Worm (Caenorhabditis elegans): ENCODE measurements around the gene twnk-1.

Gene twnk-1

DNA sequence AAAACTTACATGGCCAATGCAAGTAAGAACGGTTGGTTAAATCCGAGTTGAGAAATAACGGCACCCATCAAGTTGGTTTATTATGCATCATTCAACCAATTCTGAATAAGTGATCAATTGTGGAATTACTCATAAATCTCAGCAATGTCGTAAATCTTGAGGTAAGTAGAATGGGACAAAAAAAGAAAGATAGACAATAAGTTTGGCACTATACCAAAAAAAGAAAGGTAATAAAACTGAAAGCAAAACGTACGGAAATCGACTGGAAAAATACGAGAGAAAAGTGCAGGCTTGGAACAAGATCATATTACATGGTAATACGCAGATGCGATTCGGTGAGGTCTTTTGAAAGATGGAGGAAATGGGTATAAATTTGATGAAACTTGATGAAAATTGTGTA, 7.7 kb downstream of the twnk-1 start, which contains the start of gene F46G11.4:
Gene F46G11.4, minus strand, starts transcription at position 101 of the 400 bp plus-strand sequence.
- TF ChIP-seq unc-62 (GFP tag; optimal IDR thresholded peaks at IDR 0.05): no peak

ce11 chrX:5799229-5799628, 8.2 kb downstream of the twnk-1 start:
- TF ChIP-seq unc-62 (GFP tag; optimal IDR thresholded peaks at IDR 0.05): no peak

- no peak for TF ChIP-seq unc-62 (GFP tag; optimal IDR thresholded peaks at IDR 0.05)
These were observed 10.2 kb downstream of the twnk-1 start for ce11 chrX:5801156-5801592.

DNA sequence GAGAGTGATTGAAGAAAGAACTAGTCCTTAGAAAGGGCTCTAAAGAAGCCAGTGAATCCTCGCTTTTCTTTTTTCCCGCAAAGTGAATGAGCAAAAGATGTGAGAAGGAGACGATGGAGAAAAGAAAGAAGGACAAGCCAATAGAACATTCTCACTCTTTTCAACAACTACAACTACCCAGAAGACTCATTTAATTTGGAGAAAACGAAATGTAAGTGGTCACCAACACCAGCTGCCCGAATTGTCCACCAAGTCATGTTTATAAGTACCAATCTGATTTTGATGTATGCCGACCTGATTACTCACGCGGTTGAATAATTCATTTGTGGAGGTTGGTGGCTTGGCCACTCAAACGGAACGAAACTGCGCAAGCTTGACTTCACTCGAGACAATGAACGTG, 11.6 kb downstream of the twnk-1 start:
- TF ChIP-seq unc-62 (GFP tag; optimal IDR thresholded peaks at IDR 0.05): no peak

ce11 chrX:5803492-5803891, 12.5 kb downstream of the twnk-1 start:
- TF ChIP-seq unc-62 (GFP tag; optimal IDR thresholded peaks at IDR 0.05): no peak

DNA sequence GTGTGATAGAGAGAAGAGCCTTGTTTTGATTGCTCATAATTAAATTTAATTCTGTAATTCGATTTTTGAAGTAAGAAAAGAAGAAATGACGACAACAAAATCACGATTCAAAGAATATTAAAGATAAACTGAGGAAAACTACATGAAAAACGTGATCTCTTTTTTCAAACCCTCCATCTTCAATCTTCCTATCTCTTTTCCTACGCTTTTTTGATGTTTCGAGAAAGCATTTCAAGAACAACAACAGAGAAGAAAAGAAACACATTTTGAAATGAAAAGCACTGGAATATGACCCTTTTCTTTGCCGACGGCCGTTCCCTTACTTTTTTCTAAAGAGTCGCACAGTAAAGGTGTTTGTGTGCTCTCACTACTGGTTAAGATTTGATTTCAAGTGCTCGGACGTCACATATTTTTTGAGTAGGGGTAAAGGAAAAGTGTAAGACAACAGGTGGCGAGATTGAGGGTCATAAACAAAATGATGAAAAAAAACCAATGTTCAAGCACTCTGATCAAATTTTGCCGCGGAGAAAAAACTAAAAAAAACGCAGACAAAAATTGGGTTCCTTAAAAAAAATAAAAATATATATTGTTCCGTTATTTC, 15.0 kb downstream of the twnk-1 start, which contains the start of gene F13D11.3:
Gene F13D11.3, minus strand, starts transcription at position 51 of the 601 bp plus-strand sequence.
- no peak for TF ChIP-seq unc-62 (GFP tag; optimal IDR thresholded peaks at IDR 0.05)

DNA sequence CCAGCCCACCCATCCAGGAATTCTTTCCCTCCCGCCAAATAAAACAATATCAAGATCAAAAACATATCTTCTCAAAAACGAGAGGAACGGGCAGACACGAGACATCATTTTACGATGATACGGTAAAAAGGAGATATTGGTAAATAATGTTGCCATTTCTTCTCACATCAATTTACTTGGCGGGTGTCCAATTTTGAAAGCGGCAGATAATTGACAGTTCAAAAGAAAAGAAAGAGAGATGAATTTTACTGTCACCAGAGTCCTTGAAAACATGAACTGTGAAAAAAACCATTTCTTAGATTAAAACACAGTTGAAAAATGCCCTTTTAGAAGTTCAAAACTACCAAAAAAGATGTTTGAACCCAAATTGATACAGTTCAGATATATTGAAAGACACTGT, 19.7 kb downstream of the twnk-1 start:
- TF ChIP-seq unc-62 (GFP tag; optimal IDR thresholded peaks at IDR 0.05): no peak

DNA sequence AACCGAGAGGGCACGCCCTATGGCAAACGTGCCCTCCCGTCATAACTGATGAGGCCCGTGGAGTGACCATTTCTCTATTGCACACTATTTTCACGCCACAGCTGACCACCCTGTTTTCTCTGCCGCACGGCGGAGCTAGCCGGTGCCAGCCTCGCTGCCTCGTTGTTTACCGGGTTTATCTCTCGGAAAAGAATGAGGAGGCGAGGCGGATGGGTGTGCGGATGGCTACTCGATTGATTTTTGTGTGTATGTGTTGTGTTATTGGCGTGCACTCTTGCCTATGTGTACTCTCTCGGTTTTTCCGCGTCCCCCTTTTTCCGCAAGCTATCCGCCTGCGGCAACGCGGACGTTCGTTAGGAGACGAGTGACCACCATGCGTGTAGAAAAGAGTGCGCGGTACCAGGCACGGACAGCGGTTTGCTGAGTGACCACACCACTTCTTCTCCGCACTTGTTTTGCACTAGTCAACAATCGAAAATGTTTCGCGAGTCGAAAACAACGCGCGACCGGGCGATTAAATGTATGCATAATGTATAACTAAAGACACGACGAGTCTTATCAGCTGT, 21.1 kb downstream of the twnk-1 start:
- TF ChIP-seq unc-62 (GFP tag; optimal IDR thresholded peaks at IDR 0.05): no peak

DNA sequence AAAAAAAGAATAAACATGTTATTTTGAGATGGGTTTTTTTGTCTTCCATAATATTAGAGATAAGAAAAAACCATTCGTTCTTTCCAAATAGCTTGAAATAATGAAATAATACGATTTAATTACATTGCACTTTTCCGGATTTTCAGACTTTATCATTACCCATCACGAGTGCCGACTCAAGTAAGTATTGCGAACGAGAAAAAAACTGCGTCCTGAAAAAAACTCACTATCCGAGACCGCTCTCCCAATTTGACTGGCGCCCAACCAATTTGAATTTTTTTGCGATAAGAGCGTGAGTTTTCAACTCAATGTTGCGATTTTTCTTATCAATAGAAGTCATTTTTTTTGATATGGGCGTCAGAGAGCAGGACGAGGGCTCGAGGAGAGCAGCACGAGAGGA, 22.0 kb downstream of the twnk-1 start:
- TF ChIP-seq unc-62 (GFP tag; optimal IDR thresholded peaks at IDR 0.05): no peak

DNA sequence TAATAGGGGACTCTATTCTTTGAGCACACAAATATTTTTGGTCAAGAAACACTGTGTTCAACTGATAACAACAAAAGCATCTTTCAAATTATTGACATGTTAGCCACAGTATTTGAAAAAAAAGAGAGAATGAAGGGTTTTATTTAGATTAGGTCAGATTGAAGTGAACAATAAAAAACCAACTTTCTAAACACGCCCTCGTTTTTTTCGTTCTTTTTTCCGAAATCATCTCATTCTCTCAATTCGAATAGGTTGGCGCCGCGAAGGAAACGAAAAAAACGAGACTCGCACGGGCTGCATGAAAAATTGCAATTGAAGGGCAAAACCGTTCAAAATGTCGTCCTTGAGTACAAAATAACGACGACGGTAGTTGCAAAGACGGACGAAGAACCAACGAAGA, 23.3 kb downstream of the twnk-1 start:
- no peak for TF ChIP-seq unc-62 (GFP tag; optimal IDR thresholded peaks at IDR 0.05)

ce11 chrX:5815343-5815742, 24.3 kb downstream of the twnk-1 start:
- no peak for TF ChIP-seq unc-62 (GFP tag; optimal IDR thresholded peaks at IDR 0.05)

ce11 chrX:5816346-5816745, 25.3 kb downstream of the twnk-1 start:
- no peak for TF ChIP-seq unc-62 (GFP tag; optimal IDR thresholded peaks at IDR 0.05)

ce11 chrX:5817078-5817477, 26.1 kb downstream of the twnk-1 start:
- TF ChIP-seq unc-62 (GFP tag; optimal IDR thresholded peaks at IDR 0.05): no peak

- no peak for TF ChIP-seq unc-62 (GFP tag; optimal IDR thresholded peaks at IDR 0.05)
These were observed 27.2 kb downstream of the twnk-1 start for ce11 chrX:5818176-5818575.

ce11 chrX:5819702-5820470, 28.9 kb downstream of the twnk-1 start:
- TF ChIP-seq unc-62 (GFP tag; optimal IDR thresholded peaks at IDR 0.05): no peak

- TF ChIP-seq unc-62 (GFP tag; optimal IDR thresholded peaks at IDR 0.05): no peak
These were observed 29.9 kb downstream of the twnk-1 start for ce11 chrX:5820880-5821279.

- no peak for TF ChIP-seq unc-62 (GFP tag; optimal IDR thresholded peaks at IDR 0.05)
These were observed 30.8 kb downstream of the twnk-1 start, which contains the start of gene hbl-1 for ce11 chrX:5821842-5822241. Gene hbl-1, plus strand, starts transcription at chrX:5822142.
